Fruit fly (Drosophila melanogaster) whole organism, pupa: Measurements from ENCODE around the gene CG10064.

Source experiments
- CG10348 ChIP-seq: fragments of 200-800 bp; sonication (Bioruptor generic); IDR thresholded peaks from 2 replicates; pipeline ENCODE4 v1.3.6; 2022; ENCODE audit warnings: missing biosample characterization, missing genetic modification characterization
- CG12605 ChIP-seq: fragments of 200-800 bp; sonication (Bioruptor generic); IDR thresholded peaks from 2 replicates; pipeline ENCODE4 v1.3.6; 2022; ENCODE audit warnings: missing biosample characterization, missing genetic modification characterization
- CG14655 ChIP-seq: fragments of 200-800 bp; sonication (Bioruptor generic); optimal IDR thresholded peaks from 3 replicates; lab custom pipeline; 2017; ENCODE audit warnings: mild to moderate bottlenecking, missing biosample characterization, missing genetic modification reagents, missing genetic modification characterization
- CG15710 ChIP-seq: fragments of 200-800 bp; sonication (Bioruptor generic); optimal IDR thresholded peaks from 2 replicates; lab custom pipeline; 2018; ENCODE audit warnings: missing biosample characterization, mild to moderate bottlenecking, missing genetic modification characterization, moderate library complexity
- CG17806 ChIP-seq: fragments of 200-800 bp; sonication (Bioruptor generic); optimal IDR thresholded peaks from 2 replicates; lab custom pipeline; 2018; ENCODE audit warnings: missing biosample characterization, mild to moderate bottlenecking, missing genetic modification characterization, moderate library complexity
- CG32121 ChIP-seq: fragments of 200-800 bp; sonication (Bioruptor generic); IDR thresholded peaks from 2 replicates; pipeline ENCODE4 v1.3.6; 2022; ENCODE audit warnings: missing biosample characterization, missing genetic modification characterization
- CG8159 ChIP-seq: fragments of 200-800 bp; sonication (Bioruptor generic); optimal IDR thresholded peaks from 3 replicates; lab custom pipeline; 2018; ENCODE audit warnings: missing biosample characterization, mild to moderate bottlenecking, missing genetic modification characterization, moderate library complexity
- EcR ChIP-seq: fragments of 200-800 bp; sonication (Bioruptor generic); optimal IDR thresholded peaks from 3 replicates; lab custom pipeline; 2019; ENCODE audit warnings: missing biosample characterization, missing genetic modification characterization, mild to moderate bottlenecking, moderate library complexity, missing genetic modification reagents
- Ets98B ChIP-seq: fragments of 200-800 bp; sonication (Bioruptor generic); IDR thresholded peaks from 2 replicates; pipeline ENCODE4 v1.3.6; 2022; ENCODE audit warnings: missing biosample characterization, missing genetic modification characterization
- Pif1B ChIP-seq: fragments of 200-800 bp; sonication (Bioruptor generic); optimal IDR thresholded peaks from 3 replicates; lab custom pipeline; 2016; ENCODE audit warnings: missing biosample characterization, missing genetic modification characterization
- gl ChIP-seq: fragments of 200-800 bp; sonication (Bioruptor generic); optimal IDR thresholded peaks from 2 replicates; lab custom pipeline; 2018; ENCODE audit warnings: missing biosample characterization, mild to moderate bottlenecking, missing genetic modification characterization

DNA sequence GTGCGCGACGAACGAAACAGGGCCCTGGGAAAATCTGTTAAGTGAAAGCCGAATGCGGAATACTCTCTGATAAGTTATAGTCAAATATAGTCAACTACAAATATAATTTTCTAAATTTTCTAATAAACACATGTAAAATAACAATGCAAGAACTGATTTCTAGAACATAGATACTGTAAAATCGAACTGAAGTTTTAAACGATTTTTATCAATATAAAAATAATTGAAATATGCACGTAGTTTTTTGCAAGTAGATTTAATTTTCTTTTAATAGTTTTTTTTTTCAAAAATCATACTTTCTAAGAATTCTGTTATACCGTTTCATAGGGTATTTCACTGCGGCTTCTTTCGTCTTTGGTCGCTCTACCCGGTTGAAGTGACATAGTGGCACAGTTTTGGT, 40.7 kb upstream of the CG10064 start:
- TF ChIP-seq Ets98B (GFP tag; lab: Robert Waterston, UW) (no peak), gl (tag; lab: Kevin White, UChicago) (no peak), EcR (no peak), CG8159 (tag; lab: Kevin White, UChicago) (peak; percentile 78), CG10348 (GFP tag; lab: Robert Waterston, UW) (no peak), CG12605 (GFP tag; lab: Robert Waterston, UW) (0 out of 2 replicates have a peak, but pooled peaks have one; percentile 16), CG15710 (tag; lab: Kevin White, UChicago) (peak; percentile 70), Pif1B (GFP tag; lab: Kevin White, UChicago) (no peak), CG14655 (GFP tag; lab: Kevin White, UChicago) (peak; percentile 52), CG32121 (GFP tag; lab: Robert Waterston, UW) (0 out of 2 replicates have a peak, but pooled peaks have one; percentile 36), CG17806 (peak; percentile 65)
